Worm (Caenorhabditis elegans) whole organism, young adult: ENCODE data around the gene F18A11.5.

Experiments used
- B0019.2 ChIP-seq: fragments of 200-800 bp; sonication (Bioruptor generic); conservative IDR thresholded peaks from 2 replicates; pipeline ENCODE4 v1.3.6; 2022; ENCODE audit warnings: missing genetic modification reagents, missing genetic modification characterization, missing compliant biosample characterization
- B0035.1 ChIP-seq: sonication (generic microtip); optimal IDR thresholded peaks from 2 replicates; lab custom pipeline; 2016; ENCODE audit warnings: missing genetic modification characterization, mild to moderate bottlenecking, missing compliant biosample characterization, missing genotype, missing genetic modification reagents
- B0336.3 ChIP-seq: fragments of 200-800 bp; sonication (Bioruptor generic); IDR thresholded peaks from 2 replicates; pipeline ENCODE4 v1.3.6; 2022; ENCODE audit warnings: missing genetic modification characterization, missing compliant biosample characterization
- D2030.7 ChIP-seq: fragments of 200-800 bp; sonication (Bioruptor generic); IDR thresholded peaks from 2 replicates; pipeline ENCODE4 v1.3.6; 2022; ENCODE audit warnings: missing genetic modification reagents, missing genetic modification characterization, missing compliant biosample characterization
- F23B12.7 ChIP-seq: sonication (generic microtip); optimal IDR thresholded peaks from 2 replicates; lab custom pipeline; 2017; ENCODE audit warnings: missing genetic modification characterization, mild to moderate bottlenecking, missing compliant biosample characterization, antibody characterized with exemption, moderate library complexity; ENCODE audit not compliant: insufficient read depth
- F37B4.10 ChIP-seq: fragments of 200-800 bp; sonication (Bioruptor generic); IDR thresholded peaks from 2 replicates; pipeline ENCODE4 v1.3.6; 2022; ENCODE audit warnings: missing genetic modification characterization, missing compliant biosample characterization
- Y95B8A.8 ChIP-seq: fragments of 200-800 bp; sonication (Bioruptor generic); IDR thresholded peaks from 2 replicates; pipeline ENCODE4 v1.3.6; 2022; ENCODE audit warnings: missing genetic modification reagents, missing genetic modification characterization, missing compliant biosample characterization
- aptf-2 ChIP-seq: fragments of 200-800 bp; sonication (Bioruptor generic); conservative IDR thresholded peaks from 2 replicates; pipeline ENCODE4 v1.3.6; 2022; ENCODE audit warnings: missing genetic modification reagents, missing genetic modification characterization, missing compliant biosample characterization
- atf-7 ChIP-seq: sonication (generic microtip); optimal IDR thresholded peaks from 2 replicates; lab custom pipeline; 2017; ENCODE audit warnings: mild to moderate bottlenecking, missing genetic modification characterization, missing compliant biosample characterization
- attf-5 ChIP-seq: fragments of 200-800 bp; sonication (Bioruptor generic); optimal IDR thresholded peaks from 2 replicates; lab custom pipeline; 2018; ENCODE audit warnings: mild to moderate bottlenecking, missing genetic modification characterization, missing compliant biosample characterization
- ccch-3 ChIP-seq: fragments of 200-800 bp; sonication (Bioruptor generic); optimal IDR thresholded peaks from 2 replicates; lab custom pipeline; 2018; ENCODE audit warnings: mild to moderate bottlenecking, missing genetic modification characterization, missing compliant biosample characterization
- ceh-79 ChIP-seq: sonication (generic microtip); optimal IDR thresholded peaks from 2 replicates; lab custom pipeline; 2017; ENCODE audit warnings: mild to moderate bottlenecking, missing genetic modification characterization, missing compliant biosample characterization
- chd-7 ChIP-seq: sonication (generic microtip); optimal IDR thresholded peaks from 2 replicates; lab custom pipeline; 2016; ENCODE audit warnings: mild to moderate bottlenecking, missing genetic modification characterization, moderate library complexity, missing compliant biosample characterization
- dox-1 ChIP-seq: fragments of 200-800 bp; sonication (Bioruptor generic); IDR thresholded peaks from 2 replicates; pipeline ENCODE4 v1.3.6; 2022; ENCODE audit warnings: missing genetic modification reagents, missing genetic modification characterization, missing compliant biosample characterization
- dpff-1 ChIP-seq: sonication (generic microtip); optimal IDR thresholded peaks from 2 replicates; lab custom pipeline; 2017; ENCODE audit warnings: mild to moderate bottlenecking, missing genetic modification characterization, missing compliant biosample characterization
- egrh-3 ChIP-seq: fragments of 200-800 bp; sonication (Bioruptor generic); IDR thresholded peaks from 2 replicates; pipeline ENCODE4 v1.3.6; 2022; ENCODE audit warnings: missing genetic modification reagents, missing genetic modification characterization, missing compliant biosample characterization
- ets-4 ChIP-seq: fragments of 200-800 bp; sonication (Bioruptor generic); optimal IDR thresholded peaks from 2 replicates; lab custom pipeline; 2018; ENCODE audit warnings: mild to moderate bottlenecking, missing genetic modification characterization, missing compliant biosample characterization
- let-526 ChIP-seq: fragments of 200-800 bp; sonication (Bioruptor generic); IDR thresholded peaks from 2 replicates; pipeline ENCODE4 v1.3.6; 2022; ENCODE audit warnings: missing genetic modification reagents, missing genetic modification characterization, missing compliant biosample characterization
- lin-35 ChIP-seq, 3 experiments: fragments of 150-350 bp in 2 of 3; sonication (generic microtip) in 1 of 3; optimal IDR thresholded peaks; 2 replicates each; lab custom pipeline; 2014 to 2018; ENCODE audit warnings: missing biosample characterization in 3 of 3, missing genetic modification characterization in 3 of 3, missing genetic modification reagents in 3 of 3
- madf-10 ChIP-seq: sonication (generic microtip); optimal IDR thresholded peaks from 2 replicates; lab custom pipeline; 2016; ENCODE audit warnings: mild to moderate bottlenecking, missing genetic modification characterization, missing compliant biosample characterization
- mcd-1 ChIP-seq: fragments of 200-800 bp; sonication (Bioruptor generic); IDR thresholded peaks from 2 replicates; pipeline ENCODE4 v1.3.6; 2022; ENCODE audit warnings: missing genetic modification reagents, missing genetic modification characterization, missing compliant biosample characterization
- mel-28 ChIP-seq: sonication (generic microtip); optimal IDR thresholded peaks from 2 replicates; lab custom pipeline; 2016; ENCODE audit warnings: borderline replicate concordance, mild to moderate bottlenecking, missing genetic modification characterization, missing compliant biosample characterization
- mxl-1 ChIP-seq: sonication (generic microtip); optimal IDR thresholded peaks from 2 replicates; lab custom pipeline; 2016; ENCODE audit warnings: missing genetic modification characterization, missing compliant biosample characterization
- nfya-1 ChIP-seq: sonication (generic microtip); optimal IDR thresholded peaks from 2 replicates; lab custom pipeline; 2017; ENCODE audit warnings: antibody characterized with exemption, missing compliant biosample characterization, missing genetic modification characterization, borderline replicate concordance; ENCODE audit not compliant: insufficient read depth
- nhr-120 ChIP-seq: fragments of 200-800 bp; sonication (Bioruptor generic); IDR thresholded peaks from 2 replicates; pipeline ENCODE4 v1.3.6; 2022; ENCODE audit warnings: missing genetic modification characterization, missing compliant biosample characterization
- pha-4 ChIP-seq: fragments of 150-350 bp; sonication (generic microtip); optimal IDR thresholded peaks from 2 replicates; lab custom pipeline; 2014; ENCODE audit warnings: missing biosample characterization, missing genetic modification reagents, missing genetic modification characterization
- rcor-1 ChIP-seq: fragments of 200-800 bp; sonication (Bioruptor generic); IDR thresholded peaks from 2 replicates; pipeline ENCODE4 v1.3.6; 2022; ENCODE audit warnings: missing genetic modification reagents, missing genetic modification characterization, missing compliant biosample characterization
- rec-8 ChIP-seq, 2 experiments: sonication (generic microtip); optimal IDR thresholded peaks; 2 replicates each; lab custom pipeline; 2016; ENCODE audit warnings: mild to moderate bottlenecking in 2 of 2, missing genetic modification characterization in 2 of 2, missing genetic modification reagents in 2 of 2, missing genotype in 2 of 2, missing biosample characterization in 1 of 2, missing compliant biosample characterization in 1 of 2, moderate library complexity in 1 of 2
- snpc-3.4 ChIP-seq: sonication (generic microtip); optimal IDR thresholded peaks from 2 replicates; lab custom pipeline; 2017; ENCODE audit warnings: missing genetic modification characterization, mild to moderate bottlenecking, missing compliant biosample characterization, antibody characterized with exemption, moderate library complexity, missing genotype, missing genetic modification reagents
- zfh-2 ChIP-seq: fragments of 200-800 bp; sonication (Bioruptor generic); conservative IDR thresholded peaks from 2 replicates; pipeline ENCODE4 v1.3.6; 2022; ENCODE audit warnings: missing genetic modification reagents, missing genetic modification characterization, missing compliant biosample characterization
- ztf-28 ChIP-seq: fragments of 200-800 bp; sonication (Bioruptor generic); IDR thresholded peaks from 2 replicates; pipeline ENCODE4 v1.3.6; 2022; ENCODE audit warnings: missing genetic modification reagents, missing genetic modification characterization, missing compliant biosample characterization
- ztf-3 ChIP-seq: fragments of 200-800 bp; sonication (Bioruptor generic); optimal IDR thresholded peaks from 2 replicates; lab custom pipeline; 2018; ENCODE audit warnings: mild to moderate bottlenecking, missing genetic modification characterization, missing compliant biosample characterization

F18A11.5 gene

DNA sequence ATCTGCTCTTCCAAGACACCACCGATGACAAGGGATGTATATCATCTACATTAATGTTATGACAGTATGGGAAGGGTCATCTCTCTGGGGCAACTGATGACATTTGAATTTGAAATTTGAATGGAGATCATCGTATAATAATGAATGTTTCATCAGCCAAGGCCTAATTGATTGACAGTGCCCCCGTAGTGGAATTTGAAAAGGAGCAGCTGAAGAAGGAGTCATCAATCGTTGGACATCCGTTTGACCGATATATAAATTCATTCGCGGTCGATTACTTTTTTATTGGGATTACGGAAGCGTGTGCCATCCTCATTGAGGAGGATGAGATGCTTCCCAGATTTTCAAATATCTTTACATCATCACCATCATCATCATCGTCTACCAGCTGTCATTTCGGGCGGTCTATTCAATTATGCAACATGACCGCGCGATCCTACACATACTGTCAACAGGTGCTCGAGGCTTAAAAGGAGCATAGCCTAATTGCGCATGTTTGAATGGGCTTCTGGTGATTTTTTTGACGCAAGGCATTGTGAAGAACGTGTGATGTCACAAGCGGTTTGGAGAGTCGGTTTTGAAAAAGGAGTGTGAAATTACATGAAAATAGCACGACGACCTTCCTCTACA lies 23.0 kb downstream of the F18A11.5 start:
- TF ChIP-seq madf-10 (tag; lab: Kevin White, UChicago) (no peak), pha-4 (tag; lab: Kevin White, UChicago) (no peak), attf-5 (no peak), lin-35 (GFP tag; optimal IDR thresholded peaks at IDR 0.05; lab: Kevin White, UChicago) (no peak), B0336.3 (GFP tag; lab: Robert Waterston, UW) (no peak), mxl-1 (no peak), snpc-3.4 (tag; lab: Kevin White, UChicago) (no peak), rcor-1 (GFP tag; lab: Robert Waterston, UW) (no peak), mcd-1 (no peak), D2030.7 (GFP tag; lab: Robert Waterston, UW) (no peak), Y95B8A.8 (no peak), aptf-2 (GFP tag; lab: Robert Waterston, UW) (no peak), let-526 (GFP tag; lab: Robert Waterston, UW) (no peak)

DNA sequence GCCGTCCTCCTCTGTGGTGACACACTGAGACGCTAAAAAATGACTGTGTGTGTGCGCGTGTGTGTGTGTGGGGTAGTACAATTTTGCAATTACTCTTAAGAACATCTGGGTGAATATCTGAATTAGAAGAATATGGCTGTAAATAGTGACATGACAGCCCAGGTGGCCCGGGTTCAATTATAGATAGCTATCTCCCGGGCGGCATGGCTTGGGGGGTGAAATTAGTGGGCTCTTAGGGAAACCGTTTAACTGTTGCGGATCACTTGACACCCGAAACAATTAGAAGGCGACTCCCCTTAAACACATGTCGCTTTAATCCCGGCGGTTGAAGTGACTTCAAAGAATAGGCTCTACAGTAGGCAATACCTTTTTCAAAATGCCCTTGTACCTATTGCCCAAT lies 23.9 kb downstream of the F18A11.5 start:
- TF ChIP-seq B0019.2 (no peak), ets-4 (no peak)

DNA sequence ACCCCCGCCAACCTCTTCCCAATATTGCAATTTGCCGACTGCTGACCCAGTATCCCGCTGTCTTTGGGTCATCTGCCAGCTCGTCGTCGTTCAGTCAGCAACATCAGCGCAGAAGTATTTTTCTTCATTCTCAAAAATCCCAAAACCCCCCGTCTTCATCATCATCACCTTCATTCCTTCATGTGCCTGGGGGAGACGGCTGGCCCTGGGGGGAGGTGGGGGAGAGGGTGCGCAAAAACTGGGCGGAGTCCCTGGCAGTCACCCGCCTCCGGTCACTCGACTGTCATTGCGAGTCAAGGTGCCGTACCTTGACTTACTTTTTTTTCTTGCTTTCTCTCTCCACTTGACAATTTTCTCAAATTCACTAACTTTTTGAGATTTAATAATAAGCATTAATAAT lies 26.3 kb downstream of the F18A11.5 start:
- TF ChIP-seq ceh-79 (tag; lab: Kevin White, UChicago), result no peak
- peak; percentile 87 for TF ChIP-seq zfh-2 (GFP tag; lab: Robert Waterston, UW)
- TF ChIP-seq egrh-3 (GFP tag; lab: Robert Waterston, UW), result peak; percentile 52; the same call in 1 of the 2 replicates
- TF ChIP-seq B0035.1 (tag; lab: Kevin White, UChicago), result no peak
- TF ChIP-seq F37B4.10 (GFP tag; lab: Robert Waterston, UW), result no peak
- TF ChIP-seq, all 124 proteins: peak for 2

DNA sequence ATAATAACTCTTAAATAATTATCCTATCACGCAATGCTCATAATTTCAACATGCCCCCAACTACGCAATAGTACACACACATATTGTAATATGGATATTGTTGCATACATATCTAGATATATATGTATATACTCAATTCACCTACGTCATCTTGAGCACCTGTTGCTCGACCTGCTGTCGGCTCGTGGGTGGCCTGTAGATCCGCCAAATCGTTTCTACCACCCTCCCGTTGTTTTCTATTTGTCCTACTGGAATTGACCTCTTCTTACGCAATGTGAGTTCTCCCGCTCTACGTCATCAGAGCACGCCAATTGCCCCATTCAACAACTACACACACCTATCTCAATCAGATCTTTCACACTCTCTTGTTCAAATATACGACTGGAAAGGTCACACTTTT lies 28.3 kb downstream of the F18A11.5 start:
- TF ChIP-seq nfya-1 (tag; lab: Kevin White, UChicago) (no peak), ztf-28 (GFP tag; lab: Robert Waterston, UW) (no peak), mxl-1 (no peak), mcd-1 (no peak), dpff-1 (no peak), chd-7 (tag; lab: Kevin White, UChicago) (no peak), ztf-3 (no peak), madf-10 (tag; lab: Kevin White, UChicago) (no peak), B0019.2 (no peak), atf-7 (tag; lab: Kevin White, UChicago) (no peak), mel-28 (no peak), dox-1 (no peak), ccch-3 (no peak)

DNA sequence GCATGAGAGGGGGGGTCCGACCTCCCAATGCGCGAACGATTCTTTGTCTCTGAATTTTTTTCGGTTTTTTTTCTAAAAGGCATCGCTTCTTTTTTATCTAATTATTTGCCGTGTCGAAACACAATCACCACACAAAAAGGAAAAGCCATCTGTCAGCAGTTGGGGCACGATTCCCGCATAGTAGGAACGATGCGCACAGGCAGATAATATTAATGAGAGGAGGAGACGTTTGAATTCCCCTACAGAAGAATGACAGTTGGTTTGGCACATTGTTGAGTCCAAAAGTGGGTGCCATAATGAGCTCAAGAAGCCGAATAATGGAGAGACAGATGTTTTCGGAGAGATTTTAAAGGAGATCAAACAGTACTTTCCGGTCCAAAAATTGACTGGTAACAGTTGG lies 29.4 kb downstream of the F18A11.5 start:
- no peak for TF ChIP-seq F23B12.7 (tag; lab: Kevin White, UChicago)
- TF ChIP-seq rec-8 (tag; optimal IDR thresholded peaks at IDR 0.05; lab: Kevin White, UChicago), result no peak
- TF ChIP-seq zfh-2 (GFP tag; lab: Robert Waterston, UW), result no peak
- no peak for TF ChIP-seq mcd-1
- TF ChIP-seq ceh-79 (tag; lab: Kevin White, UChicago), result no peak
- no peak for TF ChIP-seq nhr-120 (GFP tag; lab: Robert Waterston, UW)
